Fruit fly (Drosophila melanogaster) whole organism, embryonic: ENCODE measurements around the gene ps.

Experiments used
- CG11456 ChIP-seq: fragments of 200-800 bp; sonication (Bioruptor generic); IDR thresholded peaks from 3 replicates; pipeline ENCODE4 v1.3.6; 2022; ENCODE audit warnings: missing biosample characterization, missing genetic modification characterization
- CG7745 ChIP-seq: fragments of 200-800 bp; sonication (Bioruptor generic); optimal IDR thresholded peaks from 2 replicates; lab custom pipeline; 2018; ENCODE audit warnings: missing biosample characterization, mild to moderate bottlenecking, missing genetic modification characterization, moderate library complexity
- Dref ChIP-seq: fragments of 200-800 bp; sonication (Bioruptor generic); IDR thresholded peaks from 2 replicates; pipeline ENCODE4 v1.3.6; 2022; ENCODE audit warnings: missing biosample characterization, missing genetic modification characterization
- Oaz ChIP-seq: fragments of 200-800 bp; sonication (Bioruptor generic); IDR thresholded peaks from 2 replicates; pipeline ENCODE4 v1.3.6; 2022; ENCODE audit warnings: missing biosample characterization, missing genetic modification characterization
- Six4 ChIP-seq: fragments of 200-800 bp; sonication (Bioruptor generic); optimal IDR thresholded peaks from 2 replicates; lab custom pipeline; 2016; ENCODE audit warnings: missing biosample characterization, missing genetic modification characterization
- disco-r ChIP-seq: fragments of 200-800 bp; sonication (Bioruptor generic); optimal IDR thresholded peaks from 2 replicates; lab custom pipeline; 2016; ENCODE audit warnings: missing biosample characterization, missing genetic modification characterization

- TF ChIP-seq CG11456 (GFP tag; lab: Robert Waterston, UW) (no peak), Dref (no peak), CG7745 (tag; lab: Kevin White, UChicago) (no peak), Oaz (no peak), Six4 (GFP tag; lab: Kevin White, UChicago) (no peak), disco-r (GFP tag; lab: Kevin White, UChicago) (no peak)
These were observed 28.8 kb upstream of the ps start for dm6 chr3R:9388972-9389371.
